Fruit fly (Drosophila melanogaster) whole organism, embryonic: Measurements from ENCODE around the gene CG18596.

Experiments
- Aef1 ChIP-seq: fragments of 200-800 bp; sonication (Bioruptor generic); IDR thresholded peaks from 3 replicates; pipeline ENCODE4 v1.3.6; 2022; ENCODE audit warnings: missing biosample characterization, missing genetic modification characterization
- Blimp-1 ChIP-seq: fragments of 200-800 bp; sonication (Bioruptor generic); optimal IDR thresholded peaks from 3 replicates; lab custom pipeline; 2018; ENCODE audit warnings: missing biosample characterization, missing genetic modification characterization, mild to moderate bottlenecking, moderate library complexity, missing genetic modification reagents
- CG10366 ChIP-seq: fragments of 200-800 bp; sonication (Bioruptor generic); IDR thresholded peaks from 2 replicates; pipeline ENCODE4 v1.3.6; 2022; ENCODE audit warnings: missing biosample characterization, missing genetic modification characterization
- CG10979 ChIP-seq: fragments of 200-800 bp; sonication (Bioruptor generic); optimal IDR thresholded peaks from 2 replicates; lab custom pipeline; 2018; ENCODE audit warnings: missing biosample characterization, mild to moderate bottlenecking, missing genetic modification characterization, moderate library complexity
- CG11247 ChIP-seq: fragments of 200-800 bp; sonication (Bioruptor generic); IDR thresholded peaks from 2 replicates; pipeline ENCODE4 v1.3.6; 2022; ENCODE audit warnings: missing biosample characterization, missing genetic modification characterization
- CG13123 ChIP-seq: fragments of 200-800 bp; sonication (Bioruptor generic); optimal IDR thresholded peaks from 2 replicates; lab custom pipeline; 2016; ENCODE audit warnings: missing biosample characterization, missing genetic modification characterization
- CG13287 ChIP-seq: fragments of 200-800 bp; sonication (Bioruptor generic); IDR thresholded peaks from 2 replicates; pipeline ENCODE4 v1.3.6; 2022; ENCODE audit warnings: missing biosample characterization, missing genetic modification characterization; ENCODE audit not compliant: partially characterized antibody
- CG14014 ChIP-seq: fragments of 200-800 bp; sonication (Bioruptor generic); IDR thresholded peaks from 2 replicates; pipeline ENCODE4 v1.3.6; 2022; ENCODE audit warnings: missing biosample characterization, missing genetic modification characterization
- CG14710 ChIP-seq: fragments of 200-800 bp; sonication (Bioruptor generic); optimal IDR thresholded peaks from 3 replicates; lab custom pipeline; 2019; ENCODE audit warnings: missing biosample characterization, mild to moderate bottlenecking, missing genetic modification characterization, moderate library complexity
- CG15479 ChIP-seq: fragments of 200-800 bp; sonication (Bioruptor generic); optimal IDR thresholded peaks from 3 replicates; lab custom pipeline; 2019; ENCODE audit warnings: missing biosample characterization, mild to moderate bottlenecking, missing genetic modification characterization, moderate library complexity
- CG15514 ChIP-seq: fragments of 200-800 bp; sonication (Bioruptor generic); optimal IDR thresholded peaks from 3 replicates; lab custom pipeline; 2017; ENCODE audit warnings: missing biosample characterization, missing genetic modification characterization, mild to moderate bottlenecking, moderate library complexity, missing genetic modification reagents
- CG16779 ChIP-seq: fragments of 200-800 bp; sonication (Bioruptor generic); IDR thresholded peaks from 2 replicates; pipeline ENCODE4 v1.3.6; 2022; ENCODE audit warnings: missing biosample characterization, missing genetic modification characterization
- CG16863 ChIP-seq: fragments of 200-800 bp; sonication (Bioruptor generic); optimal IDR thresholded peaks from 3 replicates; lab custom pipeline; 2016; ENCODE audit warnings: missing biosample characterization, missing genetic modification characterization
- CG17385 ChIP-seq: fragments of 200-800 bp; sonication (Bioruptor generic); optimal IDR thresholded peaks from 3 replicates; lab custom pipeline; 2018; ENCODE audit warnings: missing biosample characterization, mild to moderate bottlenecking, missing genetic modification characterization
- CG18262 ChIP-seq: fragments of 200-800 bp; optimal IDR thresholded peaks from 3 replicates; lab custom pipeline; 2019; ENCODE audit warnings: missing biosample characterization, mild to moderate bottlenecking, missing genetic modification characterization, moderate library complexity
- CG18476 ChIP-seq: fragments of 200-800 bp; sonication (Bioruptor generic); optimal IDR thresholded peaks from 2 replicates; lab custom pipeline; 2016; ENCODE audit warnings: missing biosample characterization, mild to moderate bottlenecking, missing genetic modification characterization
- CG2712 ChIP-seq: fragments of 200-800 bp; optimal IDR thresholded peaks from 3 replicates; lab custom pipeline; 2019; ENCODE audit warnings: missing biosample characterization, mild to moderate bottlenecking, missing genetic modification characterization, moderate library complexity
- CG31441 ChIP-seq: fragments of 200-800 bp; sonication (Bioruptor generic); IDR thresholded peaks from 2 replicates; pipeline ENCODE4 v1.3.6; 2022; ENCODE audit warnings: missing biosample characterization, missing genetic modification characterization
- CG32772 ChIP-seq: fragments of 200-800 bp; sonication (Bioruptor generic); IDR thresholded peaks from 2 replicates; pipeline ENCODE4 v1.3.6; 2022; ENCODE audit warnings: missing biosample characterization, missing genetic modification characterization
- CG33557 ChIP-seq: fragments of 200-800 bp; sonication (Bioruptor generic); optimal IDR thresholded peaks from 2 replicates; lab custom pipeline; 2019; ENCODE audit warnings: missing biosample characterization, mild to moderate bottlenecking, missing genetic modification characterization, moderate library complexity
- CG34422 ChIP-seq: fragments of 200-800 bp; sonication (Bioruptor generic); IDR thresholded peaks from 3 replicates; pipeline ENCODE4 v1.3.6; 2022; ENCODE audit warnings: missing biosample characterization, missing genetic modification characterization
- CG4617 ChIP-seq: fragments of 200-800 bp; sonication (Bioruptor generic); optimal IDR thresholded peaks from 3 replicates; lab custom pipeline; 2016; ENCODE audit warnings: missing biosample characterization, missing genetic modification characterization, borderline replicate concordance
- CG8478 ChIP-seq: fragments of >200 bp; optimal IDR thresholded peaks from 2 replicates; lab custom pipeline; 2018
- CG9817 ChIP-seq: fragments of 200-800 bp; sonication (Bioruptor generic); optimal IDR thresholded peaks from 2 replicates; lab custom pipeline; 2018; ENCODE audit warnings: missing biosample characterization, mild to moderate bottlenecking, missing genetic modification characterization, moderate library complexity
- CHES-1-like ChIP-seq: fragments of 200-800 bp; sonication (Bioruptor generic); optimal IDR thresholded peaks from 2 replicates; lab custom pipeline; 2016; ENCODE audit warnings: missing biosample characterization, missing genetic modification characterization
- Dp ChIP-seq: fragments of 200-800 bp; sonication (Bioruptor generic); optimal IDR thresholded peaks from 2 replicates; lab custom pipeline; 2018; ENCODE audit warnings: missing biosample characterization, mild to moderate bottlenecking, missing genetic modification characterization, moderate library complexity
- Dref ChIP-seq: fragments of 200-800 bp; sonication (Bioruptor generic); IDR thresholded peaks from 2 replicates; pipeline ENCODE4 v1.3.6; 2022; ENCODE audit warnings: missing biosample characterization, missing genetic modification characterization
- H2.0 ChIP-seq: fragments of 200-800 bp; sonication (Bioruptor generic); IDR thresholded peaks from 2 replicates; pipeline ENCODE4 v1.3.6; 2022; ENCODE audit warnings: missing biosample characterization, missing genetic modification characterization
- Hr51 ChIP-seq, 2 experiments: fragments of 200-800 bp; sonication (Bioruptor generic); optimal IDR thresholded peaks; 2 replicates in 1 of 2; 3 replicates in 1 of 2; lab custom pipeline; 2016 to 2018; ENCODE audit warnings: missing biosample characterization in 2 of 2, missing genetic modification characterization in 2 of 2, mild to moderate bottlenecking in 1 of 2, moderate library complexity in 1 of 2
- Hsf ChIP-seq: fragments of 200-800 bp; sonication (Bioruptor generic); optimal IDR thresholded peaks from 3 replicates; lab custom pipeline; 2016; ENCODE audit warnings: missing biosample characterization, missing genetic modification characterization
- Jarid2 ChIP-seq: fragments of 200-800 bp; sonication (Bioruptor generic); optimal IDR thresholded peaks from 3 replicates; lab custom pipeline; 2017; ENCODE audit warnings: mild to moderate bottlenecking, missing biosample characterization, missing genetic modification reagents, missing genetic modification characterization
- Pdp1 ChIP-seq, 2 experiments: fragments of 200-800 bp; sonication (Bioruptor generic); optimal IDR thresholded peaks; 3 replicates each; lab custom pipeline; 2016; ENCODE audit warnings: missing biosample characterization in 2 of 2, missing genetic modification characterization in 2 of 2, mild to moderate bottlenecking in 1 of 2, moderate library complexity in 1 of 2
- Sox100B ChIP-seq: fragments of 200-800 bp; sonication (Bioruptor generic); optimal IDR thresholded peaks from 3 replicates; lab custom pipeline; 2018; ENCODE audit warnings: missing biosample characterization, mild to moderate bottlenecking, missing genetic modification characterization
- Stat92E ChIP-seq, 3 experiments: fragments of >200 bp in 2 of 3; fragments of 200-800 bp in 1 of 3; sonication (Bioruptor generic) in 1 of 3; optimal IDR thresholded peaks; 2 replicates each; lab custom pipeline; 2017 to 2019; ENCODE audit warnings: missing biosample characterization in 3 of 3, missing genetic modification characterization in 3 of 3, mild to moderate bottlenecking in 1 of 3, moderate library complexity in 1 of 3
- dmrt99B ChIP-seq: fragments of 200-800 bp; sonication (Bioruptor generic); optimal IDR thresholded peaks from 2 replicates; lab custom pipeline; 2018; ENCODE audit warnings: missing biosample characterization, mild to moderate bottlenecking, missing genetic modification characterization, moderate library complexity
- fd3F ChIP-seq: fragments of 200-800 bp; sonication (Bioruptor generic); optimal IDR thresholded peaks from 2 replicates; lab custom pipeline; 2018; ENCODE audit warnings: missing biosample characterization, mild to moderate bottlenecking, missing genetic modification characterization, moderate library complexity
- fd96Cb ChIP-seq: fragments of 200-800 bp; sonication (Bioruptor generic); optimal IDR thresholded peaks from 2 replicates; lab custom pipeline; 2018; ENCODE audit warnings: missing biosample characterization, mild to moderate bottlenecking, missing genetic modification characterization, moderate library complexity
- gfzf ChIP-seq: fragments of 200-800 bp; sonication (Bioruptor generic); optimal IDR thresholded peaks from 2 replicates; lab custom pipeline; 2016; ENCODE audit warnings: missing biosample characterization, mild to moderate bottlenecking, missing genetic modification characterization, moderate library complexity
- hbn ChIP-seq: fragments of 200-800 bp; sonication (Bioruptor generic); IDR thresholded peaks from 2 replicates; pipeline ENCODE4 v1.3.6; 2022; ENCODE audit warnings: missing biosample characterization, missing genetic modification characterization; ENCODE audit not compliant: partially characterized antibody
- nmo ChIP-seq: fragments of 200-800 bp; sonication (Bioruptor generic); optimal IDR thresholded peaks from 2 replicates; lab custom pipeline; 2018; ENCODE audit warnings: missing biosample characterization, mild to moderate bottlenecking, missing genetic modification characterization, moderate library complexity
- onecut ChIP-seq: fragments of 200-800 bp; sonication (Bioruptor generic); IDR thresholded peaks from 2 replicates; pipeline ENCODE4 v1.3.6; 2022; ENCODE audit warnings: missing biosample characterization, missing genetic modification characterization
- rib ChIP-seq: fragments of 200-800 bp; sonication (Bioruptor generic); IDR thresholded peaks from 2 replicates; pipeline ENCODE4 v1.3.6; 2022; ENCODE audit warnings: missing biosample characterization, missing genetic modification characterization
- sug ChIP-seq: fragments of 200-800 bp; optimal IDR thresholded peaks from 2 replicates; lab custom pipeline; 2019; ENCODE audit warnings: missing biosample characterization, mild to moderate bottlenecking, missing genetic modification characterization, moderate library complexity
- tll ChIP-seq, 2 experiments: fragments of 200-800 bp in 1 of 2; fragments of >200 bp in 1 of 2; sonication (Bioruptor generic) in 1 of 2; optimal IDR thresholded peaks; 2 replicates each; lab custom pipeline; 2017 to 2019; ENCODE audit warnings: missing biosample characterization in 2 of 2, missing genetic modification characterization in 2 of 2, mild to moderate bottlenecking in 1 of 2, moderate library complexity in 1 of 2
- twi ChIP-seq: fragments of 200-800 bp; optimal IDR thresholded peaks from 2 replicates; lab custom pipeline; 2019; ENCODE audit warnings: missing biosample characterization, mild to moderate bottlenecking, missing genetic modification characterization, moderate library complexity
- wek ChIP-seq: fragments of 200-800 bp; sonication (Bioruptor generic); optimal IDR thresholded peaks from 3 replicates; lab custom pipeline; 2018; ENCODE audit warnings: missing biosample characterization, mild to moderate bottlenecking, missing genetic modification characterization, moderate library complexity

CG18596 gene

DNA sequence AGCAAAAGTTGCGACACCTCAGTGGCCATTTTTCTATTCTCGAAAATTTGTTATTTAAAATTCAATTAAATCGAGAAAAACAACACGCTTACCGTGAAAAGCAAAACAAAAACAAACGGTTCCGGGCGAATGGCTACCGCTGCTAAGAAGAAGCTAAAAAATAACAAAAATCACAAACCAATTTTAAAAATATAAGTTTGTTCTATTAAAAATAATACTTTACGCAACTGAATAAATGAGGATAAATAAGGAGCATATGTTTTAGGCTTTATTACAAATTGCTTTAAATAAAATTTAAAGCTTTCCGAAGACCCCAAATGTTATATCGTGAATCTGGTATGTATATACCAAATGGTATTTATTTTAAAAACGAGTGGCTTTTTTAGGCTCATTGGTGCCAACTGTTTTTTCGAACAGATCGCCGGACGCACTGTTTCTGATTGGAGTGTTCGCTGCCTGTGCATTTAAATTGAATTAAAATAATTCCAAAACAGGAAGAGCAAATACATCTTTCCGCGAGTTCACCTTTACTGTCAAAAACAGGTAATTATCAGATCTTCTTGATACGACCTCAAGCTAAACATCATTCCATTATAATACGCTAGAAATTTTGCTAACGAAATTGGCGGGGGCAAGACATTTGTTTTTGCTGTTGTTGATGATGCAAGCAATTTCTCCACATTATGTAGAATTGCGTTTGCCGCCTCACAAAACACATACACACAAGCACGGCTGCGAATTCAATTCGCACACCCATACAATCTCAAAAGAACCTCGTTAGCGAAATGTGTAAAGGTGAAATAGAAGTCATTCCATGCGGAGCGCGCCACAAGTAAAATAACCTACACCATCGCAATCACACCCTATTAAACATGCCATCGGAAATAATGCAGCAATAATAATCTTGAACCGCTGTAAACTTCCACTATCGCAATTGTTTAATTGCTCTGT, 8.3 kb upstream of the CG18596 start, which contains the start of the genes Polr3F and PyK (continued):
- TF ChIP-seq CG18476 (GFP tag; lab: Kevin White, UChicago) (peak; percentile 24), hbn (GFP tag; lab: Robert Waterston, UW) (0 out of 2 replicates have a peak, but pooled peaks have one; percentile 36), Dref (GFP tag; lab: Robert Waterston, UW) (no peak), CG10366 (GFP tag; lab: Robert Waterston, UW) (no peak), Pdp1 (GFP tag; optimal IDR thresholded peaks at IDR 0.05; lab: Kevin White, UChicago) (peak in 1 of 2 experiments; percentile 79), CG10979 (peak; percentile 1), Blimp-1 (GFP tag; lab: Kevin White, UChicago) (peak; percentile 52), dmrt99B (peak; percentile 3), CG15479 (GFP tag; lab: Kevin White, UChicago) (no peak), sug (tag; lab: Kevin White, UChicago) (peak; percentile 44), CG32772 (GFP tag; lab: Robert Waterston, UW) (no peak), Dp (GFP tag; lab: Kevin White, UChicago) (peak; percentile 66), CG8478 (no peak), CG34422 (GFP tag; lab: Robert Waterston, UW) (0 out of 3 replicates have a peak, but pooled peaks have one; percentile 1), CG33557 (peak; percentile 19), gfzf (GFP tag; lab: Kevin White, UChicago) (peak; percentile 79), CG2712 (tag; lab: Kevin White, UChicago) (peak; percentile 56), CG14014 (GFP tag; lab: Robert Waterston, UW) (peak; percentile 48; the same call in 1 of the 2 replicates), CG31441 (GFP tag; lab: Robert Waterston, UW) (peak; percentile 50; the same call in 1 of the 2 replicates), CG4617 (GFP tag; lab: Kevin White, UChicago) (peak; percentile 30), H2.0 (GFP tag; lab: Robert Waterston, UW) (no peak), onecut (GFP tag; lab: Robert Waterston, UW) (no peak), rib (GFP tag; lab: Robert Waterston, UW) (no peak), fd96Cb (tag; lab: Kevin White, UChicago) (no peak), nmo (GFP tag; lab: Kevin White, UChicago) (peak; percentile 54), CG15514 (GFP tag; lab: Kevin White, UChicago) (peak; percentile 66), CG14710 (peak; percentile 93), CG13123 (GFP tag; lab: Kevin White, UChicago) (no peak), CG16863 (GFP tag; lab: Kevin White, UChicago) (peak; percentile 3), CG18262 (tag; lab: Kevin White, UChicago) (peak; percentile 34), wek (GFP tag; lab: Kevin White, UChicago) (peak; percentile 96), Aef1 (peak; percentile 12; the same call in 1 of the 3 replicates), CG11247 (GFP tag; lab: Robert Waterston, UW) (no peak), Stat92E (GFP tag; optimal IDR thresholded peaks at IDR 0.05; lab: Kevin White, UChicago) (peak in 1 of 3 experiments; percentile 51), tll (GFP tag; optimal IDR thresholded peaks at IDR 0.05; lab: Kevin White, UChicago) (no peak), Hsf (GFP tag; lab: Kevin White, UChicago) (peak; percentile 22), CHES-1-like (GFP tag; lab: Kevin White, UChicago) (peak; percentile 44), twi (tag; lab: Kevin White, UChicago) (peak; percentile 9), CG13287 (GFP tag; lab: Robert Waterston, UW) (peak; percentile 50), CG9817 (tag; lab: Kevin White, UChicago) (peak; percentile 7), Hr51 (GFP tag; optimal IDR thresholded peaks at IDR 0.05; lab: Kevin White, UChicago) (peak in 1 of 2 experiments; percentile 56), Sox100B (GFP tag; lab: Kevin White, UChicago) (peak; percentile 11), CG16779 (GFP tag; lab: Robert Waterston, UW) (no peak), CG17385 (GFP tag; lab: Kevin White, UChicago) (peak; percentile 98), Jarid2 (GFP tag; lab: Kevin White, UChicago) (peak; percentile 64), fd3F (GFP tag; lab: Kevin White, UChicago) (no peak)
